Worm (Caenorhabditis elegans): ENCODE data around the gene immt-2.

ce11 chrV:16786012-16786411 is 3.1 kb upstream of the immt-2 start:
- TF ChIP-seq hrde-1 (tag; optimal IDR thresholded peaks at IDR 0.05; ENCODE audit: borderline replicate concordance) (no peak), Y53F4B.3 (GFP tag; IDR thresholded peaks at IDR 0.05) (no peak), F10E7.11 (tag; optimal IDR thresholded peaks at IDR 0.05) (no peak), akir-1 (GFP tag; optimal IDR thresholded peaks at IDR 0.05) (no peak)
